Worm (Caenorhabditis elegans) whole organism, mixed stage, embryonic: ENCODE measurements around the gene hpo-18.

Experiments
- M03D4.4 ChIP-seq: sonication (generic microtip); optimal IDR thresholded peaks from 2 replicates; lab custom pipeline; 2017; ENCODE audit warnings: mild to moderate bottlenecking, missing genetic modification characterization, missing compliant biosample characterization
- bed-3 ChIP-seq: fragments of 200-800 bp; sonication (Bioruptor generic); optimal IDR thresholded peaks from 3 replicates; lab custom pipeline; 2018; ENCODE audit warnings: mild to moderate bottlenecking, missing genetic modification characterization, moderate library complexity, missing compliant biosample characterization
- blmp-1 ChIP-seq: fragments of 150-350 bp; optimal IDR thresholded peaks from 2 replicates; lab custom pipeline; 2014; ENCODE audit warnings: missing biosample characterization, missing genetic modification characterization
- ceh-39 ChIP-seq: fragments of 150-350 bp; optimal IDR thresholded peaks from 2 replicates; lab custom pipeline; 2014; ENCODE audit warnings: missing biosample characterization, missing genetic modification characterization
- ceh-43 ChIP-seq: fragments of 200-800 bp; sonication (Bioruptor generic); optimal IDR thresholded peaks from 2 replicates; lab custom pipeline; 2018; ENCODE audit warnings: mild to moderate bottlenecking, missing genetic modification characterization, moderate library complexity, missing compliant biosample characterization
- ceh-83 ChIP-seq: fragments of 200-800 bp; sonication (Bioruptor generic); optimal IDR thresholded peaks from 2 replicates; lab custom pipeline; 2018; ENCODE audit warnings: mild to moderate bottlenecking, missing genetic modification characterization, missing compliant biosample characterization
- ces-1 ChIP-seq: fragments of 150-350 bp; optimal IDR thresholded peaks from 2 replicates; lab custom pipeline; 2014; ENCODE audit warnings: missing biosample characterization, missing genetic modification reagents, missing genetic modification characterization
- cnd-1 ChIP-seq: fragments of 200-800 bp; sonication (Bioruptor generic); optimal IDR thresholded peaks from 2 replicates; lab custom pipeline; 2018; ENCODE audit warnings: mild to moderate bottlenecking, missing genetic modification characterization, missing compliant biosample characterization
- drap-1 ChIP-seq: fragments of 200-800 bp; sonication (Bioruptor generic); optimal IDR thresholded peaks from 3 replicates; lab custom pipeline; 2018; ENCODE audit warnings: mild to moderate bottlenecking, missing genetic modification characterization, missing compliant biosample characterization
- elt-1 ChIP-seq: sonication (generic microtip); optimal IDR thresholded peaks from 2 replicates; lab custom pipeline; 2017; ENCODE audit warnings: missing genetic modification characterization, mild to moderate bottlenecking, missing compliant biosample characterization, antibody characterized with exemption, moderate library complexity, borderline replicate concordance; ENCODE audit not compliant: insufficient read depth
- elt-3 ChIP-seq: fragments of 150-350 bp; optimal IDR thresholded peaks from 2 replicates; lab custom pipeline; 2014; ENCODE audit warnings: missing biosample characterization, missing genetic modification characterization
- flh-1 ChIP-seq: fragments of 200-800 bp; sonication (Bioruptor generic); optimal IDR thresholded peaks from 2 replicates; lab custom pipeline; 2018; ENCODE audit warnings: mild to moderate bottlenecking, missing genetic modification characterization, moderate library complexity, missing compliant biosample characterization
- hlh-1 ChIP-seq: fragments of 150-350 bp; optimal IDR thresholded peaks from 2 replicates; lab custom pipeline; 2014; ENCODE audit warnings: missing biosample characterization, missing genetic modification reagents, missing genetic modification characterization
- lin-13 ChIP-seq: fragments of 150-350 bp; optimal IDR thresholded peaks from 2 replicates; lab custom pipeline; 2014; ENCODE audit warnings: missing biosample characterization, missing genetic modification characterization
- lin-32 ChIP-seq: fragments of 200-800 bp; sonication (Bioruptor generic); optimal IDR thresholded peaks from 2 replicates; lab custom pipeline; 2018; ENCODE audit warnings: mild to moderate bottlenecking, missing genetic modification characterization, missing compliant biosample characterization
- lsy-2 ChIP-seq: fragments of 150-350 bp; optimal IDR thresholded peaks from 2 replicates; lab custom pipeline; 2014; ENCODE audit warnings: missing biosample characterization, missing genetic modification characterization
- mab-5 ChIP-seq: fragments of 150-350 bp; optimal IDR thresholded peaks from 2 replicates; lab custom pipeline; 2014; ENCODE audit warnings: missing biosample characterization, missing genetic modification characterization
- mls-2 ChIP-seq: sonication (generic microtip); optimal IDR thresholded peaks from 2 replicates; lab custom pipeline; 2016; ENCODE audit warnings: mild to moderate bottlenecking, missing genetic modification characterization, moderate library complexity, missing compliant biosample characterization
- nhr-12 ChIP-seq: fragments of 150-350 bp; optimal IDR thresholded peaks from 2 replicates; lab custom pipeline; 2014; ENCODE audit warnings: missing biosample characterization, missing genetic modification characterization
- nhr-237 ChIP-seq: fragments of 150-350 bp; optimal IDR thresholded peaks from 2 replicates; lab custom pipeline; 2014; ENCODE audit warnings: missing biosample characterization, missing genetic modification characterization
- nhr-28 ChIP-seq: fragments of 150-350 bp; optimal IDR thresholded peaks from 2 replicates; lab custom pipeline; 2014; ENCODE audit warnings: missing biosample characterization, missing genetic modification characterization
- nhr-76 ChIP-seq: sonication (generic microtip); optimal IDR thresholded peaks from 2 replicates; lab custom pipeline; 2017; ENCODE audit warnings: missing biosample characterization, missing genetic modification characterization
- pha-4 ChIP-seq: fragments of 150-350 bp; optimal IDR thresholded peaks from 2 replicates; lab custom pipeline; 2018; ENCODE audit warnings: missing biosample characterization, missing genetic modification reagents, missing genetic modification characterization
- sem-2 ChIP-seq: fragments of 200-800 bp; sonication (Bioruptor generic); optimal IDR thresholded peaks from 2 replicates; lab custom pipeline; 2018; ENCODE audit warnings: mild to moderate bottlenecking, missing genetic modification characterization, missing compliant biosample characterization
- snpc-4 ChIP-seq: fragments of 150-350 bp; optimal IDR thresholded peaks from 2 replicates; lab custom pipeline; 2014; ENCODE audit warnings: missing biosample characterization, missing genetic modification characterization
- sptf-1 ChIP-seq: sonication (generic microtip); optimal IDR thresholded peaks from 2 replicates; lab custom pipeline; 2017; ENCODE audit warnings: mild to moderate bottlenecking, missing genetic modification characterization, moderate library complexity, missing compliant biosample characterization
- tbx-8 ChIP-seq: fragments of 200-800 bp; sonication (Bioruptor generic); optimal IDR thresholded peaks from 2 replicates; lab custom pipeline; 2018; ENCODE audit warnings: mild to moderate bottlenecking, missing genetic modification characterization, moderate library complexity, missing compliant biosample characterization
- unc-120 ChIP-seq: sonication (generic microtip); optimal IDR thresholded peaks from 2 replicates; lab custom pipeline; 2017; ENCODE audit warnings: missing genetic modification characterization, missing compliant biosample characterization; ENCODE audit not compliant: poor library complexity, severe bottlenecking
- unc-39 ChIP-seq: fragments of 150-350 bp; optimal IDR thresholded peaks from 2 replicates; lab custom pipeline; 2014; ENCODE audit warnings: missing biosample characterization, missing genetic modification characterization
- unc-62 ChIP-seq: fragments of 150-350 bp; optimal IDR thresholded peaks from 2 replicates; lab custom pipeline; 2014; ENCODE audit warnings: missing biosample characterization, missing genetic modification reagents, missing genetic modification characterization

hpo-18 gene

DNA sequence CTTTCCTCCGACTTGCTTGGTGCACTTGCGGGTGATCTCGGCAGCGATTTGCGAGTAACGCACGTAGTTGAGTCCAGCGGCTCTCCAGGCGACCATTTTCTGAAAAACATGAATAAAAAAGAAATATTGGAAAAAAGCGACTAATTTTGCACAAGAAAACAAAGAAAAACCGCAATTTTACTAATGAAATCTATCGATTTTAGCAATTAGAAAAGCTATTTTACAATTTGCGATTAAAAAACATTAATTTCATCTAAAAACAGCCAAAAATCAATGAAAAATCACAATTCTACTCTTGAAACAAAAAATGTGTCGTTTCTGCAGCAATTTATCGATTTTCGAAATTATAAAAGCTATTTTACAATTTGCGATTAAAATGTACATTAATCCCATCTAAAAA lies at the start of gene hpo-18:
TSS of gene hpo-18 (minus strand) at position 101 of the 400 bp plus-strand sequence.
- no peak for TF ChIP-seq mab-5 (tag; lab: Kevin White, UChicago)
- TF ChIP-seq unc-39 (tag; lab: Kevin White, UChicago), result no peak
- TF ChIP-seq bed-3 (GFP tag; lab: Kevin White, UChicago), result no peak
- TF ChIP-seq ceh-43, result no peak
- no peak for TF ChIP-seq ceh-83 (GFP tag; lab: Kevin White, UChicago)
- no peak for TF ChIP-seq nhr-12
- TF ChIP-seq blmp-1 (tag; lab: Kevin White, UChicago), result no peak
- TF ChIP-seq nhr-28 (tag; lab: Kevin White, UChicago), result no peak
- TF ChIP-seq elt-3 (tag; lab: Kevin White, UChicago), result no peak
- no peak for TF ChIP-seq pha-4 (tag; lab: Kevin White, UChicago)
- no peak for TF ChIP-seq hlh-1
- TF ChIP-seq cnd-1 (tag; lab: Kevin White, UChicago), result no peak
- TF ChIP-seq ceh-39 (tag; lab: Kevin White, UChicago), result no peak
- TF ChIP-seq unc-62 (GFP tag; lab: Kevin White, UChicago), result no peak
- no peak for TF ChIP-seq snpc-4 (tag; lab: Kevin White, UChicago)
- TF ChIP-seq nhr-76 (tag; lab: Kevin White, UChicago), result no peak
- no peak for TF ChIP-seq drap-1 (GFP tag; lab: Kevin White, UChicago)
- TF ChIP-seq ces-1 (GFP tag; lab: Kevin White, UChicago), result no peak
- no peak for TF ChIP-seq sem-2 (GFP tag; lab: Kevin White, UChicago)
- TF ChIP-seq, all 35 proteins: peak for 0

DNA sequence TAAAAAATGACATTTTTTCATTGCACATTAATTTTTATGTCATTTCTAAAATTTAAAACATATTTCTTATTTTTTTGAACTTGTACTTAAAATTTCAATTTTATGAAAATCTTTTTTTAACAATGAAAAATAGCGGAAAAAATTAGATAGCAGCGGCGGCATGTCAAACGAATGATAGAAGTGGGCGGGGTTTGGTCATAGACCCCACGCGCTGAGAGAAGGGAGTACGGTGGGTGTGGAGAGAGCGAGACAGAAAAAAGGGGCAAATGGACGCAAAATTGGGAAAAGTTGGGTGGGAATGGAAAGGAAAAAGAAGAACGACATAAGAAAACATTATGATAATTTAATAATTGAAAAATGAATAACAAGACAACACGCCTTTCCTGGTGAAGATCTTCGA lies 41.7 kb upstream of the hpo-18 start:
- TF ChIP-seq flh-1 (GFP tag; lab: Kevin White, UChicago) (no peak), lsy-2 (peak; percentile 21)

DNA sequence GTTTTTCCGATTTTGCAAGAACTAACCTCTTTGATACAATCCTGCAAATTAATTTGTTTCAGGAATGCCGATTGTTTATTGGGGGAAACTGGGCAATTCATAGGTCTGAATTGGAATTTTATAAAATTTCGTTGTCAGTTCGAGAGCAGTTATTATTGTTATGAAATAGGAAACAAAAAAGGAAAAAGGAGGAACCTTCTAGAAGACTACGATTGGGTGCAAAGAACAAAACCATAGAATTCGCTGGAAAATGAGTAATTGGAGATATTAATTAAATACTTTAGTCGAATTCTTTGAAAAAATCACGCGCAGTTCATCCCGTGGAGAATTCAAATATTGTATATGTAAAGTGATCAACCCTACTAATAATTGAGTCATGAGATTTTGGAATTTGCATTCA lies 41.2 kb upstream of the hpo-18 start, which contains the start of gene F13A2.9:
TSS of gene F13A2.9 (minus strand) at position 101 of the 400 bp plus-strand sequence.
- TF ChIP-seq mab-5 (tag; lab: Kevin White, UChicago) (no peak), lin-13 (tag; lab: Kevin White, UChicago) (no peak), tbx-8 (GFP tag; lab: Kevin White, UChicago) (no peak), elt-3 (tag; lab: Kevin White, UChicago) (no peak), M03D4.4 (no peak), ces-1 (GFP tag; lab: Kevin White, UChicago) (no peak), unc-120 (tag; lab: Kevin White, UChicago) (no peak), nhr-12 (no peak), lsy-2 (no peak), elt-1 (tag; lab: Kevin White, UChicago) (no peak), ceh-39 (tag; lab: Kevin White, UChicago) (no peak), flh-1 (GFP tag; lab: Kevin White, UChicago) (no peak), nhr-237 (tag; lab: Kevin White, UChicago) (no peak), nhr-28 (tag; lab: Kevin White, UChicago) (no peak), cnd-1 (tag; lab: Kevin White, UChicago) (no peak), nhr-76 (tag; lab: Kevin White, UChicago) (no peak)
- TF ChIP-seq, all 35 proteins: peak for 0

DNA sequence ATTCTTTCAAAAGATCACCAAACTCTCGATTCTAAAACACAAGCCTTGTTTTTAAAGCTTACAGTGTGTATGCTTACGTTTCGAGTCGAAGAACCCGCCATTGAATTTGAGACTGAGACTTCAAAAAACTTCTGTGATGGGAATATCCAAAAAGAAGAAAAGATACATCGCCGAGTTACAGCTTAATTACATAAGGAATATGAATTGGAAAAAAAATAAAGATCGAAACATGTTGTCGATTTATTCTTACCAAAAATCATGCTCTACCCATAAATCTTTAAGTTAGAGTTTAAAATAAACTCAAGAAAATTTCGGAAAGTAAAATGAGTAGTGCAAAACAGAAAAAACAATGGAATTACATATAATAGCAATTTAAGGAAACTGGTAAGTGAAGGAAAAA lies 39.9 kb upstream of the hpo-18 start, which contains the start of gene F13A2.10:
TSS of gene F13A2.10 (minus strand) at position 101 of the 400 bp plus-strand sequence.
- TF ChIP-seq blmp-1 (tag; lab: Kevin White, UChicago), result no peak
- no peak for TF ChIP-seq pha-4 (tag; lab: Kevin White, UChicago)
- no peak for TF ChIP-seq sptf-1 (tag; lab: Kevin White, UChicago)
- no peak for TF ChIP-seq nhr-76 (tag; lab: Kevin White, UChicago)
- no peak for TF ChIP-seq bed-3 (GFP tag; lab: Kevin White, UChicago)
- no peak for TF ChIP-seq nhr-237 (tag; lab: Kevin White, UChicago)
- TF ChIP-seq nhr-12, result no peak
- no peak for TF ChIP-seq ceh-43

DNA sequence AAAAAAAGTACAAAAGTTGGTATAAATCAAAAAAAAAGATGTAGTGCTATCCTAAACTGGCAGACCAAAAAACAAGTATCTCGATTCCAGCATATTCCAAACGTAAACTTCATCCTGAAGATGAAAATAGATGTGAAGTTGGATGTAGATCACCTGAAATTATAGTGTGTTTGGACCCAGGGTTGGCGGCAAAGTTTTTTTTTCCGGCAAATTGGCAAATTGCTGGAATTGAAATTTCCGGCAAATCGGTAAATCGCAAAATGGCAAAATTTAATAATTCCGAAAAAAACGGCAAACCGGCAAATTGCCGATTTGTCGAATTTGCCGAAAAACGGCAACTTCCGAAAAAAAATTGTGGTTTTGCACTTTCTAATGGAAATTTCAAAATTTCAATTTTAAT lies 38.3 kb upstream of the hpo-18 start, which contains the start of gene F13A2.2:
TSS of gene F13A2.2 (minus strand) at position 101 of the 400 bp plus-strand sequence.
- TF ChIP-seq mls-2 (tag; lab: Kevin White, UChicago), result no peak
- TF ChIP-seq nhr-28 (tag; lab: Kevin White, UChicago), result no peak
- no peak for TF ChIP-seq unc-39 (tag; lab: Kevin White, UChicago)
- no peak for TF ChIP-seq mab-5 (tag; lab: Kevin White, UChicago)
- no peak for TF ChIP-seq lin-32 (GFP tag; lab: Kevin White, UChicago)
- TF ChIP-seq snpc-4 (tag; lab: Kevin White, UChicago), result no peak
- TF ChIP-seq ces-1 (GFP tag; lab: Kevin White, UChicago), result no peak
- TF ChIP-seq nhr-237 (tag; lab: Kevin White, UChicago), result no peak
- no peak for TF ChIP-seq unc-120 (tag; lab: Kevin White, UChicago)
- no peak for TF ChIP-seq sem-2 (GFP tag; lab: Kevin White, UChicago)
